Fruit fly (Drosophila melanogaster) whole organism, embryonic: ENCODE results near the gene CG11131.

Experiments used
- C15 ChIP-seq: fragments of 200-800 bp; sonication (Bioruptor generic); IDR thresholded peaks from 3 replicates; pipeline ENCODE4 v1.3.6; 2022; ENCODE audit warnings: missing biosample characterization, missing genetic modification characterization
- CG10321 ChIP-seq: fragments of 200-800 bp; sonication (Bioruptor generic); IDR thresholded peaks from 2 replicates; pipeline ENCODE4 v1.3.6; 2022; ENCODE audit warnings: missing biosample characterization, missing genetic modification characterization
- CG11085 ChIP-seq: fragments of 200-800 bp; sonication (Bioruptor generic); IDR thresholded peaks from 2 replicates; pipeline ENCODE4 v1.3.6; 2022; ENCODE audit warnings: missing biosample characterization, missing genetic modification characterization
- CG11504 ChIP-seq: fragments of 200-800 bp; sonication (Bioruptor generic); optimal IDR thresholded peaks from 3 replicates; lab custom pipeline; 2019; ENCODE audit warnings: missing biosample characterization, mild to moderate bottlenecking, missing genetic modification characterization, moderate library complexity
- CG11696 ChIP-seq: fragments of 200-800 bp; sonication (Bioruptor generic); IDR thresholded peaks from 2 replicates; pipeline ENCODE4 v1.3.6; 2022; ENCODE audit warnings: missing biosample characterization, missing genetic modification characterization
- CG12769 ChIP-seq: fragments of 200-800 bp; sonication (Bioruptor generic); optimal IDR thresholded peaks from 2 replicates; lab custom pipeline; 2019; ENCODE audit warnings: missing biosample characterization, mild to moderate bottlenecking, missing genetic modification characterization, moderate library complexity
- CG13894 ChIP-seq: fragments of 200-800 bp; sonication (Bioruptor generic); optimal IDR thresholded peaks from 3 replicates; lab custom pipeline; 2018; ENCODE audit warnings: missing biosample characterization, mild to moderate bottlenecking, missing genetic modification characterization, moderate library complexity
- CG15601 ChIP-seq: fragments of 200-800 bp; sonication (Bioruptor generic); optimal IDR thresholded peaks from 3 replicates; lab custom pipeline; 2019; ENCODE audit warnings: missing biosample characterization, mild to moderate bottlenecking, missing genetic modification characterization, moderate library complexity
- CG16779 ChIP-seq: fragments of 200-800 bp; sonication (Bioruptor generic); IDR thresholded peaks from 2 replicates; pipeline ENCODE4 v1.3.6; 2022; ENCODE audit warnings: missing biosample characterization, missing genetic modification characterization
- CG31365 ChIP-seq: fragments of 200-800 bp; sonication (Bioruptor generic); optimal IDR thresholded peaks from 2 replicates; lab custom pipeline; 2018; ENCODE audit warnings: missing biosample characterization, mild to moderate bottlenecking, missing genetic modification characterization
- CG4617 ChIP-seq: fragments of 200-800 bp; sonication (Bioruptor generic); optimal IDR thresholded peaks from 3 replicates; lab custom pipeline; 2016; ENCODE audit warnings: missing biosample characterization, missing genetic modification characterization, borderline replicate concordance
- CG7271 ChIP-seq: fragments of 200-800 bp; sonication (Bioruptor generic); optimal IDR thresholded peaks from 2 replicates; lab custom pipeline; 2018; ENCODE audit warnings: missing biosample characterization, mild to moderate bottlenecking, missing genetic modification characterization, moderate library complexity
- CG9215 ChIP-seq: fragments of 200-800 bp; sonication (Bioruptor generic); IDR thresholded peaks from 2 replicates; pipeline ENCODE4 v1.3.6; 2022; ENCODE audit warnings: missing biosample characterization, missing genetic modification characterization
- CTCF ChIP-seq: fragments of 200-800 bp; sonication (Bioruptor generic); optimal IDR thresholded peaks from 2 replicates; lab custom pipeline; 2017; ENCODE audit warnings: missing biosample characterization, mild to moderate bottlenecking, missing genetic modification characterization, moderate library complexity
- Doc3 ChIP-seq: fragments of 200-800 bp; sonication (Bioruptor generic); IDR thresholded peaks from 3 replicates; pipeline ENCODE4 v1.3.6; 2022; ENCODE audit warnings: missing biosample characterization, missing genetic modification characterization; ENCODE audit not compliant: partially characterized antibody
- Ets65A ChIP-seq: fragments of 200-800 bp; sonication (Bioruptor generic); peaks from one replicate; lab custom pipeline; 2016; ENCODE audit warnings: missing biosample characterization, missing genetic modification characterization
- Med ChIP-seq: fragments of 200-800 bp; sonication (Bioruptor generic); peaks from one replicate; lab custom pipeline; 2016; ENCODE audit warnings: missing biosample characterization, missing genetic modification characterization, mild to moderate bottlenecking, inconsistent platforms, moderate library complexity
- NfI ChIP-seq: fragments of 200-800 bp; sonication (Bioruptor generic); optimal IDR thresholded peaks from 3 replicates; lab custom pipeline; 2018; ENCODE audit warnings: missing biosample characterization, mild to moderate bottlenecking, missing genetic modification characterization, moderate library complexity
- Scr ChIP-seq: fragments of 200-800 bp; sonication (Bioruptor generic); IDR thresholded peaks from 2 replicates; pipeline ENCODE4 v1.3.6; 2022; ENCODE audit warnings: missing biosample characterization, missing genetic modification characterization; ENCODE audit not compliant: partially characterized antibody
- Trl ChIP-seq, 3 experiments: fragments of >200 bp in 2 of 3; fragments of 200-800 bp in 1 of 3; sonication (Bioruptor generic) in 1 of 3; optimal IDR thresholded peaks; 2 replicates in 1 of 3; 3 replicates in 2 of 3; lab custom pipeline; 2016 to 2017; ENCODE audit warnings: missing biosample characterization in 1 of 3, missing genetic modification characterization in 1 of 3
- YL-1 ChIP-seq: fragments of 200-800 bp; sonication (Bioruptor generic); optimal IDR thresholded peaks from 3 replicates; lab custom pipeline; 2017; ENCODE audit warnings: missing biosample characterization, mild to moderate bottlenecking, missing genetic modification characterization
- chinmo ChIP-seq: fragments of 200-800 bp; sonication (Bioruptor generic); IDR thresholded peaks from 4 replicates; pipeline ENCODE4 v1.3.6; 2022; ENCODE audit warnings: missing biosample characterization, missing genetic modification characterization; ENCODE audit not compliant: partially characterized antibody
- ci ChIP-seq: fragments of 200-800 bp; sonication (Bioruptor generic); IDR thresholded peaks from 3 replicates; pipeline ENCODE4 v1.3.6; 2022; ENCODE audit warnings: missing biosample characterization, missing genetic modification characterization
- dmrt11E ChIP-seq: fragments of 200-800 bp; sonication (Bioruptor generic); optimal IDR thresholded peaks from 3 replicates; lab custom pipeline; 2018; ENCODE audit warnings: missing biosample characterization, mild to moderate bottlenecking, missing genetic modification characterization, moderate library complexity
- dmrt99B ChIP-seq: fragments of 200-800 bp; sonication (Bioruptor generic); optimal IDR thresholded peaks from 2 replicates; lab custom pipeline; 2018; ENCODE audit warnings: missing biosample characterization, mild to moderate bottlenecking, missing genetic modification characterization, moderate library complexity
- fd3F ChIP-seq: fragments of 200-800 bp; sonication (Bioruptor generic); optimal IDR thresholded peaks from 2 replicates; lab custom pipeline; 2018; ENCODE audit warnings: missing biosample characterization, mild to moderate bottlenecking, missing genetic modification characterization, moderate library complexity
- her ChIP-seq: fragments of 200-800 bp; sonication (Bioruptor generic); optimal IDR thresholded peaks from 2 replicates; lab custom pipeline; 2016; ENCODE audit warnings: missing biosample characterization, missing genetic modification characterization
- hth ChIP-seq: fragments of >200 bp; optimal IDR thresholded peaks from 2 replicates; lab custom pipeline; 2017; ENCODE audit warnings: inconsistent platforms
- luna ChIP-seq: fragments of 200-800 bp; sonication (Bioruptor generic); optimal IDR thresholded peaks from 2 replicates; lab custom pipeline; 2016; ENCODE audit warnings: missing biosample characterization, missing genetic modification characterization
- nerfin-2 ChIP-seq: fragments of 200-800 bp; sonication (Bioruptor generic); IDR thresholded peaks from 2 replicates; pipeline ENCODE4 v1.3.6; 2022; ENCODE audit warnings: missing biosample characterization, missing genetic modification characterization; ENCODE audit not compliant: partially characterized antibody
- pb ChIP-seq: fragments of 200-800 bp; sonication (Bioruptor generic); optimal IDR thresholded peaks from 3 replicates; lab custom pipeline; 2016; ENCODE audit warnings: missing biosample characterization, missing genetic modification characterization
- run ChIP-seq: fragments of 200-800 bp; sonication (Bioruptor generic); optimal IDR thresholded peaks from 3 replicates; lab custom pipeline; 2018; ENCODE audit warnings: missing biosample characterization, mild to moderate bottlenecking, missing genetic modification characterization
- seq ChIP-seq: fragments of 200-800 bp; sonication (Bioruptor generic); IDR thresholded peaks from 2 replicates; pipeline ENCODE4 v1.3.6; 2022; ENCODE audit warnings: missing biosample characterization, missing genetic modification characterization
- tio ChIP-seq: fragments of 200-800 bp; sonication (Bioruptor generic); optimal IDR thresholded peaks from 2 replicates; lab custom pipeline; 2017; ENCODE audit warnings: missing biosample characterization, missing genetic modification characterization, inconsistent platforms
- zen ChIP-seq: fragments of 200-800 bp; sonication (Bioruptor generic); optimal IDR thresholded peaks from 3 replicates; lab custom pipeline; 2018; ENCODE audit warnings: missing biosample characterization, mild to moderate bottlenecking, missing genetic modification characterization, moderate library complexity

The CG11131 gene

DNA sequence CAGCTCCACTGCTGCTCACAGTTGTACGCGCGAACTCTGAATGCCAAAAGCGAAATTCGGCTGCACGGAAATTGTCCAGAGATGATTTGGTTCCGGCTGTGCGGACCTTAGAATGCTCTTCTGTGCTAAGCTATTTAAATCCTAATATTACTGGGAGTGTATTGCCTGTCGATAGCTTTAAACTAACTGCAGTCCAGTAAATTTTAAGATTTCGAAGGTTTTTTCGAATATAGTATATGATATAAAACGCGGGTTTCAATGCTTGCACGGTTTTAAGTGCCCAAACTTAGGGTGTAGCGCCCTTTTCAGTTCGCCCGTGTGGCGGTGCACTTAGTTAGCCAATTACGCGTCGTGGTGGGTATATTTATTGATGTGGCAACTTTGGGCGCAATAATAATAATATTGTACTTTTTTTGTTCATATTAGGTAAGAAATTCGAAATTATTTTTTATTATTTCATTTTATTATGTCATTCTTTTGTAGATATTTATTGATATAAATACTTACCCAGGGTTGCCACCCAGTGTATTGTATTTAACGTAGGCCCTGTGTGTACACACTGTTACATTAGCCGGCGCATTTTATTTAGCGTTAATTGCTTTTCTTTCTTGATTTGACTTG is 19.7 kb upstream of the CG11131 start, which contains the start of the genes Chro and Ssl1 (continued):
- TF ChIP-seq pb (GFP tag; lab: Kevin White, UChicago): peak; percentile 100

DNA sequence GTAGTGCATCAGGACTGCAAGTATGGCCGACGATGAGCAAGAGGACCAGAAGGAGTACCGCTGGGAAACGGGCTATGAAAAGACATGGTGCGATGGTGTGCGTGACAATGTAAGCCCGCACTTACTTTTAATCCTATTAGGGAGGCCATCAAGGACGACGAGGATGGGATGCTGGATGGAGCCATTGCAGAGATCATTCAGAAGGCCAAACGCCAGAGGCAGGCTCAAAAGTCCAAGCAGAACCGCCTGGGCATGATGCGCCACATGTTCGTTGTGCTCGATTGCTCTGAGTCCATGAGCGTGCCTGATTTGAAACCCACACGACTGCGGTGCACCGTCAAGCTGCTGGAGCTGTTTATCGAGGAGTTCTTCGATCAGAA is 19.2 kb upstream of the CG11131 start:
- TF ChIP-seq CG15601: no peak
- no peak for TF ChIP-seq CG11696
- TF ChIP-seq CTCF (GFP tag; lab: Kevin White, UChicago): no peak
- TF ChIP-seq dmrt99B (tag; lab: Kevin White, UChicago): no peak
- TF ChIP-seq dmrt11E (tag; lab: Kevin White, UChicago): no peak
- no peak for TF ChIP-seq zen (tag; lab: Kevin White, UChicago)
- no peak for TF ChIP-seq fd3F (GFP tag; lab: Kevin White, UChicago)
- peak; percentile 55 for TF ChIP-seq Ets65A
- TF ChIP-seq CG10321 (GFP tag; lab: Robert Waterston, UW): no peak
- no peak for TF ChIP-seq her (GFP tag; lab: Kevin White, UChicago)
- no peak for TF ChIP-seq CG11085
- peak; percentile 53 for TF ChIP-seq Med (GFP tag; lab: Kevin White, UChicago)
- no peak for TF ChIP-seq tio (GFP tag; lab: Kevin White, UChicago)
- no peak for TF ChIP-seq CG7271 (tag; lab: Kevin White, UChicago)
- no peak for TF ChIP-seq C15 (GFP tag; lab: Robert Waterston, UW)
- TF ChIP-seq, all 482 proteins: peak for 2

DNA sequence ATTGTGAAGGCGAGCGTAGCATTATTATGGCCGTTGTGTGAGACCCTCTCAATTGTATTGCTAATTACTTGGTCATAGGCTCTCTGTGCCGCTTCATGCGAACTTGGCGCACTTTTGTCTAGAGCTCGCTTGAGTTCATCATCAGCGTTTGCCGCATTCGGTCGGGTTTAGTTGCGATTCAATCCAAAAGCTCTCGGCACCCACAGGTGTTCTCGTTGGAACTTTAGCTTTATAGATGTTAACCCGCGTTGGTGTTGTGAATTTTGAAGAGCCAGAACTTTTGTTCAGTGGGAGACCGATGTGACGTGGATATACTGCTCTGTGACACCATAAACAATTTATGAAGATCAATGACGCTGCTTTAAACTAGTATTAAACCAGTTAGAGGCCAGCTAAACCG is 17.6 kb upstream of the CG11131 start, which contains the start of gene slif:
Gene slif, plus strand, starts transcription at position 132 of the 400 bp plus-strand sequence.
- no peak for TF ChIP-seq run
- no peak for TF ChIP-seq seq (GFP tag; lab: Robert Waterston, UW)
- no peak for TF ChIP-seq CG11504 (tag; lab: Kevin White, UChicago)
- TF ChIP-seq CG9215 (GFP tag; lab: Robert Waterston, UW): no peak
- no peak for TF ChIP-seq YL-1 (GFP tag; lab: Kevin White, UChicago)
- no peak for TF ChIP-seq Trl (optimal IDR thresholded peaks at IDR 0.05; lab: Kevin White, UChicago)
- no peak for TF ChIP-seq Trl (GFP tag; optimal IDR thresholded peaks at IDR 0.05; lab: Kevin White, UChicago)
- no peak for TF ChIP-seq ci (GFP tag; lab: Robert Waterston, UW)
- TF ChIP-seq chinmo (GFP tag; lab: Robert Waterston, UW): peak; percentile 83; the same call in 2 of the 4 replicates
- no peak for TF ChIP-seq NfI (GFP tag; lab: Kevin White, UChicago)
- no peak for TF ChIP-seq luna (GFP tag; lab: Kevin White, UChicago)
- peak; percentile 73 for TF ChIP-seq Med (GFP tag; lab: Kevin White, UChicago)
- peak; percentile 53 for TF ChIP-seq CG12769 (tag; lab: Kevin White, UChicago)
- no peak for TF ChIP-seq CG4617 (GFP tag; lab: Kevin White, UChicago)
- no peak for TF ChIP-seq nerfin-2 (GFP tag; lab: Robert Waterston, UW)
- TF ChIP-seq Doc3 (GFP tag; lab: Robert Waterston, UW): no peak
- TF ChIP-seq hth (lab: Kevin White, UChicago): no peak
- no peak for TF ChIP-seq Scr (GFP tag; lab: Robert Waterston, UW)
- 0 out of 2 replicates have a peak, but pooled peaks have one; percentile 23 for TF ChIP-seq CG16779 (GFP tag; lab: Robert Waterston, UW)
- TF ChIP-seq CG13894 (tag; lab: Kevin White, UChicago): peak; percentile 40
- TF ChIP-seq CG31365 (tag; lab: Kevin White, UChicago): no peak
